Worm (Caenorhabditis elegans): ENCODE data around the gene W01G7.4.

Gene W01G7.4

ce11 chrII:14044199-14044598 lies 16.3 kb upstream of the W01G7.4 start (continued):
- no peak for TF ChIP-seq aptf-3 (GFP tag; IDR thresholded peaks at IDR 0.05)
- TF ChIP-seq nfyb-1 (GFP tag; IDR thresholded peaks at IDR 0.05), result peak; percentile 24; the same call in 1 of the 2 replicates
- peak; percentile 28 for TF ChIP-seq somi-1 (GFP tag; optimal IDR thresholded peaks at IDR 0.05)
- peak; percentile 21 for TF ChIP-seq ztf-22 (GFP tag; optimal IDR thresholded peaks at IDR 0.05)
- peak; percentile 92 for TF ChIP-seq nhr-80 (tag; optimal IDR thresholded peaks at IDR 0.05)
- no peak for TF ChIP-seq sptf-2 (GFP tag; optimal IDR thresholded peaks at IDR 0.05)
- no peak for TF ChIP-seq F49E8.2 (tag; optimal IDR thresholded peaks at IDR 0.05; ENCODE audit: insufficient read depth)
- no peak for TF ChIP-seq ccch-3 (GFP tag; optimal IDR thresholded peaks at IDR 0.05)
- TF ChIP-seq repo-1 (tag; optimal IDR thresholded peaks at IDR 0.05), result no peak
- TF ChIP-seq hrde-1 (tag; optimal IDR thresholded peaks at IDR 0.05; ENCODE audit: borderline replicate concordance), result no peak
- TF ChIP-seq attf-6 (GFP tag; IDR thresholded peaks at IDR 0.05), result no peak
- TF ChIP-seq nfya-1 (tag; optimal IDR thresholded peaks at IDR 0.05; ENCODE audit: borderline replicate concordance, insufficient read depth), result no peak
- no peak for TF ChIP-seq akir-1 (GFP tag; optimal IDR thresholded peaks at IDR 0.05)
- no peak for TF ChIP-seq unc-130 (GFP tag; optimal IDR thresholded peaks at IDR 0.05)
- TF ChIP-seq attf-5 (GFP tag; optimal IDR thresholded peaks at IDR 0.05), result peak; percentile 60
- TF ChIP-seq T07F8.4 (tag; optimal IDR thresholded peaks at IDR 0.05), result no peak
- peak; percentile 59; the same call in 1 of the 2 replicates for TF ChIP-seq zfh-2 (GFP tag; conservative IDR thresholded peaks at IDR 0.05)
- TF ChIP-seq madf-10 (tag; optimal IDR thresholded peaks at IDR 0.05), result peak; percentile 53
- no peak for TF ChIP-seq ama-1 (optimal IDR thresholded peaks at IDR 0.05)
- no peak for TF ChIP-seq ama-1 (GFP tag; optimal IDR thresholded peaks at IDR 0.05)
- no peak for TF ChIP-seq hmg-20 (GFP tag; IDR thresholded peaks at IDR 0.05)
- no peak for TF ChIP-seq D2030.7 (GFP tag; IDR thresholded peaks at IDR 0.05)
- peak; percentile 9 for TF ChIP-seq snpc-4 (GFP tag; optimal IDR thresholded peaks at IDR 0.05)
- TF ChIP-seq snpc-4 (tag; optimal IDR thresholded peaks at IDR 0.05), result peak; percentile 35 to 74 (median 46)

DNA sequence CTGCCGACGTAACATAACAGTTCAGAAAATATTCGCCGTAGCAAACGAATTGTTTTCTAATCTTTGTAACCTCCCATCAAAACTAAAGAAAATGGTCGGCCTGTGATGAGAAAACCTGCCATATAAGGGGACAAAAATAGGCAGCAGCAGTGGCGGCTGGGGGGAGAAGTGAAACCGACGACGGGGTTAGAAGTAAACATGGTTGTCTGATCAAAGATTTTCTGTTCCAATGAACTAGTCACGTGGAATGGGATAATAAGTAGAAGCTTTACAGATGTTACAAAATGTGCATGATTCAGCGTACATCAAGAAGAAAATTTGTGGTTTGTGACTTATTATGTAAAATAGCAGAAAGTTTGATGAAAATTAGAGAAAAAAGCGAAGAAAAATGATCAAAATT lies 15.3 kb upstream of the W01G7.4 start:
- TF ChIP-seq snpc-1.1 (tag; optimal IDR thresholded peaks at IDR 0.05; ENCODE audit: insufficient read depth) (no peak), lin-35 (GFP tag; optimal IDR thresholded peaks at IDR 0.05) (no peak), athp-1 (tag; optimal IDR thresholded peaks at IDR 0.05) (no peak), B0019.2 (GFP tag; conservative IDR thresholded peaks at IDR 0.05) (no peak), lag-1 (GFP tag; IDR thresholded peaks at IDR 0.05) (no peak), D2030.7 (GFP tag; IDR thresholded peaks at IDR 0.05) (no peak), akir-1 (GFP tag; optimal IDR thresholded peaks at IDR 0.05) (no peak), K12H6.12 (tag; optimal IDR thresholded peaks at IDR 0.05) (no peak), let-526 (GFP tag; IDR thresholded peaks at IDR 0.05) (no peak), ets-4 (GFP tag; optimal IDR thresholded peaks at IDR 0.05) (no peak), ztf-3 (GFP tag; optimal IDR thresholded peaks at IDR 0.05) (no peak), nfyb-1 (GFP tag; IDR thresholded peaks at IDR 0.05) (no peak), ama-1 (optimal IDR thresholded peaks at IDR 0.05) (no peak), ama-1 (GFP tag; optimal IDR thresholded peaks at IDR 0.05) (no peak), ZK185.1 (tag; optimal IDR thresholded peaks at IDR 0.05; ENCODE audit: poor library complexity, severe bottlenecking) (no peak)

- no peak for TF ChIP-seq F10E7.11 (tag; optimal IDR thresholded peaks at IDR 0.05)
- no peak for TF ChIP-seq chd-7 (tag; optimal IDR thresholded peaks at IDR 0.05)
- TF ChIP-seq hlh-12 (tag; optimal IDR thresholded peaks at IDR 0.05), result no peak
- no peak for TF ChIP-seq mxl-1 (tag; optimal IDR thresholded peaks at IDR 0.05)
Measured at ce11 chrII:14045934-14046470, 14.5 kb upstream of the W01G7.4 start.
